Worm (Caenorhabditis elegans): Measurements from ENCODE around the gene dct-16.

- TF ChIP-seq ztf-29 (GFP tag; IDR thresholded peaks at IDR 0.05) (no peak), klf-2 (GFP tag; conservative IDR thresholded peaks at IDR 0.05) (no peak), ref-1 (GFP tag; conservative IDR thresholded peaks at IDR 0.05) (no peak), cog-1 (tag; optimal IDR thresholded peaks at IDR 0.05) (no peak), flt-1 (GFP tag; IDR thresholded peaks at IDR 0.05) (no peak), T22C8.4 (GFP tag; IDR thresholded peaks at IDR 0.05) (no peak), ztf-23 (GFP tag; IDR thresholded peaks at IDR 0.05) (no peak), med-1 (GFP tag; optimal IDR thresholded peaks at IDR 0.05; ENCODE audit: insufficient read depth) (no peak), tab-1 (GFP tag; IDR thresholded peaks at IDR 0.05) (no peak)
These were observed 6.1 kb upstream of the dct-16 start, which contains the start of gene Y38H6C.4 for ce11 chrV:20504997-20505396.
